Fruit fly (Drosophila melanogaster) whole organism, embryonic: ENCODE measurements around the gene CalpB.

Source experiments
- Ada2b ChIP-seq: fragments of 200-800 bp; sonication (Bioruptor generic); IDR thresholded peaks from 2 replicates; pipeline ENCODE4 v1.3.6; 2022; ENCODE audit warnings: missing biosample characterization, missing genetic modification characterization
- CG10267 ChIP-seq: fragments of 200-800 bp; sonication (Bioruptor generic); optimal IDR thresholded peaks from 2 replicates; lab custom pipeline; 2018; ENCODE audit warnings: missing biosample characterization, mild to moderate bottlenecking, missing genetic modification characterization, moderate library complexity
- CG11504 ChIP-seq: fragments of 200-800 bp; sonication (Bioruptor generic); optimal IDR thresholded peaks from 3 replicates; lab custom pipeline; 2019; ENCODE audit warnings: missing biosample characterization, mild to moderate bottlenecking, missing genetic modification characterization, moderate library complexity
- CG11695 ChIP-seq: fragments of 200-800 bp; sonication (Bioruptor generic); IDR thresholded peaks from 3 replicates; pipeline ENCODE4 v1.3.6; 2022; ENCODE audit warnings: missing biosample characterization, missing genetic modification characterization
- CG12155 ChIP-seq: fragments of 200-800 bp; sonication (Bioruptor generic); optimal IDR thresholded peaks from 3 replicates; lab custom pipeline; 2016; ENCODE audit warnings: missing biosample characterization, missing genetic modification characterization
- CG12299 ChIP-seq: fragments of 200-800 bp; sonication (Bioruptor generic); optimal IDR thresholded peaks from 2 replicates; lab custom pipeline; 2018; ENCODE audit warnings: missing biosample characterization, mild to moderate bottlenecking, missing genetic modification characterization
- CG13894 ChIP-seq: fragments of 200-800 bp; sonication (Bioruptor generic); optimal IDR thresholded peaks from 3 replicates; lab custom pipeline; 2018; ENCODE audit warnings: missing biosample characterization, mild to moderate bottlenecking, missing genetic modification characterization, moderate library complexity
- CG14441 ChIP-seq: fragments of 200-800 bp; sonication (Bioruptor generic); IDR thresholded peaks from 2 replicates; pipeline ENCODE4 v1.3.6; 2022; ENCODE audit warnings: missing biosample characterization, missing genetic modification characterization
- CG1603 ChIP-seq: fragments of 200-800 bp; sonication (Bioruptor generic); optimal IDR thresholded peaks from 2 replicates; lab custom pipeline; 2019; ENCODE audit warnings: missing biosample characterization, mild to moderate bottlenecking, missing genetic modification characterization, moderate library complexity
- CG17361 ChIP-seq: fragments of 200-800 bp; sonication (Bioruptor generic); IDR thresholded peaks from 3 replicates; pipeline ENCODE4 v1.3.6; 2022; ENCODE audit warnings: missing biosample characterization, missing genetic modification characterization
- CG18599 ChIP-seq: fragments of 200-800 bp; sonication (Bioruptor generic); optimal IDR thresholded peaks from 3 replicates; lab custom pipeline; 2017; ENCODE audit warnings: missing biosample characterization, missing genetic modification characterization, mild to moderate bottlenecking, moderate library complexity, missing genetic modification reagents
- CG2199 ChIP-seq: fragments of 200-800 bp; sonication (Bioruptor generic); IDR thresholded peaks from 3 replicates; pipeline ENCODE4 v1.3.6; 2022; ENCODE audit warnings: missing biosample characterization, missing genetic modification characterization
- CG30020 ChIP-seq: fragments of 200-800 bp; optimal IDR thresholded peaks from 2 replicates; lab custom pipeline; 2019; ENCODE audit warnings: missing biosample characterization, mild to moderate bottlenecking, missing genetic modification characterization, moderate library complexity
- CG31441 ChIP-seq: fragments of 200-800 bp; sonication (Bioruptor generic); IDR thresholded peaks from 2 replicates; pipeline ENCODE4 v1.3.6; 2022; ENCODE audit warnings: missing biosample characterization, missing genetic modification characterization
- CG32767 ChIP-seq: fragments of 200-800 bp; sonication (Bioruptor generic); IDR thresholded peaks from 2 replicates; pipeline ENCODE4 v1.3.6; 2022; ENCODE audit warnings: missing biosample characterization, missing genetic modification characterization
- CG3281 ChIP-seq: fragments of 200-800 bp; sonication (Bioruptor generic); optimal IDR thresholded peaks from 3 replicates; lab custom pipeline; 2017; ENCODE audit warnings: missing biosample characterization, mild to moderate bottlenecking, missing genetic modification characterization
- CG34376 ChIP-seq: fragments of 200-800 bp; sonication (Bioruptor generic); optimal IDR thresholded peaks from 2 replicates; lab custom pipeline; 2018; ENCODE audit warnings: missing biosample characterization, mild to moderate bottlenecking, missing genetic modification characterization
- CG42726 ChIP-seq: fragments of 200-800 bp; sonication (Bioruptor generic); IDR thresholded peaks from 2 replicates; pipeline ENCODE4 v1.3.6; 2022; ENCODE audit warnings: missing biosample characterization, missing genetic modification characterization; ENCODE audit not compliant: partially characterized antibody
- CG4360 ChIP-seq: fragments of 200-800 bp; sonication (Bioruptor generic); IDR thresholded peaks from 2 replicates; pipeline ENCODE4 v1.3.6; 2022; ENCODE audit warnings: missing biosample characterization, missing genetic modification characterization
- CG4820 ChIP-seq: fragments of 200-800 bp; sonication (Bioruptor generic); optimal IDR thresholded peaks from 3 replicates; lab custom pipeline; 2016; ENCODE audit warnings: missing biosample characterization, missing genetic modification characterization
- CG5180 ChIP-seq: fragments of 200-800 bp; sonication (Bioruptor generic); optimal IDR thresholded peaks from 3 replicates; lab custom pipeline; 2017; ENCODE audit warnings: missing biosample characterization, missing genetic modification characterization, mild to moderate bottlenecking, moderate library complexity, missing genetic modification reagents
- CG7271 ChIP-seq: fragments of 200-800 bp; sonication (Bioruptor generic); optimal IDR thresholded peaks from 2 replicates; lab custom pipeline; 2018; ENCODE audit warnings: missing biosample characterization, mild to moderate bottlenecking, missing genetic modification characterization, moderate library complexity
- CG8290 ChIP-seq, 3 experiments: fragments of 200-800 bp; sonication (Bioruptor generic); optimal IDR thresholded peaks; 2 replicates each; lab custom pipeline; 2016 to 2019; ENCODE audit warnings: missing biosample characterization in 3 of 3, missing genetic modification characterization in 3 of 3, mild to moderate bottlenecking in 2 of 3, moderate library complexity in 1 of 3
- CG8944 ChIP-seq: fragments of 200-800 bp; sonication (Bioruptor generic); optimal IDR thresholded peaks from 3 replicates; lab custom pipeline; 2016; ENCODE audit warnings: missing biosample characterization, missing genetic modification characterization
- Chrac-16 ChIP-seq: fragments of 200-800 bp; sonication (Bioruptor generic); optimal IDR thresholded peaks from 3 replicates; lab custom pipeline; 2016; ENCODE audit warnings: missing biosample characterization, missing genetic modification characterization
- Ets65A ChIP-seq: fragments of 200-800 bp; sonication (Bioruptor generic); peaks from one replicate; lab custom pipeline; 2016; ENCODE audit warnings: missing biosample characterization, missing genetic modification characterization
- H15 ChIP-seq: fragments of 200-800 bp; sonication (Bioruptor generic); IDR thresholded peaks from 3 replicates; pipeline ENCODE4 v1.3.6; 2022; ENCODE audit warnings: missing biosample characterization, missing genetic modification characterization
- Hr39 ChIP-seq: fragments of >200 bp; optimal IDR thresholded peaks from 2 replicates; lab custom pipeline; 2017
- Kr ChIP-seq: fragments of 200-800 bp; sonication (Bioruptor generic); optimal IDR thresholded peaks from 2 replicates; lab custom pipeline; 2017; ENCODE audit warnings: missing biosample characterization, mild to moderate bottlenecking, missing genetic modification characterization
- Med ChIP-seq: fragments of 200-800 bp; sonication (Bioruptor generic); peaks from one replicate; lab custom pipeline; 2016; ENCODE audit warnings: missing biosample characterization, missing genetic modification characterization, mild to moderate bottlenecking, inconsistent platforms, moderate library complexity
- Ravus ChIP-seq: fragments of 200-800 bp; sonication (Bioruptor generic); IDR thresholded peaks from 2 replicates; pipeline ENCODE4 v1.3.6; 2022; ENCODE audit warnings: missing biosample characterization, missing genetic modification characterization
- Sin3A ChIP-seq: fragments of >200 bp; optimal IDR thresholded peaks from 2 replicates; lab custom pipeline; 2018
- Usf ChIP-seq: fragments of 200-800 bp; sonication (Bioruptor generic); optimal IDR thresholded peaks from 2 replicates; lab custom pipeline; 2017; ENCODE audit warnings: missing genotype, missing biosample characterization, missing genetic modification characterization
- ap ChIP-seq: fragments of 200-800 bp; sonication (Bioruptor generic); IDR thresholded peaks from 2 replicates; pipeline ENCODE4 v1.3.6; 2022; ENCODE audit warnings: missing biosample characterization, missing genetic modification characterization
- bab2 ChIP-seq: fragments of 200-800 bp; sonication (Bioruptor generic); optimal IDR thresholded peaks from 2 replicates; lab custom pipeline; 2016; ENCODE audit warnings: missing biosample characterization, missing genetic modification characterization
- chm ChIP-seq: fragments of 200-800 bp; sonication (Bioruptor generic); IDR thresholded peaks from 2 replicates; pipeline ENCODE4 v1.3.6; 2022; ENCODE audit warnings: missing biosample characterization, missing genetic modification characterization
- crol ChIP-seq: fragments of 200-800 bp; sonication (Bioruptor generic); IDR thresholded peaks from 2 replicates; pipeline ENCODE4 v1.3.6; 2022; ENCODE audit warnings: missing biosample characterization, missing genetic modification characterization
- dpn ChIP-seq, 2 experiments: fragments of 200-800 bp; sonication (Bioruptor generic); optimal IDR thresholded peaks; 3 replicates each; lab custom pipeline; 2016; ENCODE audit warnings: missing biosample characterization in 2 of 2, missing genetic modification characterization in 2 of 2
- fd64A ChIP-seq: fragments of 200-800 bp; sonication (Bioruptor generic); optimal IDR thresholded peaks from 3 replicates; lab custom pipeline; 2018; ENCODE audit warnings: missing biosample characterization, mild to moderate bottlenecking, missing genetic modification characterization
- gem ChIP-seq: fragments of 200-800 bp; sonication (Bioruptor generic); optimal IDR thresholded peaks from 2 replicates; lab custom pipeline; 2019; ENCODE audit warnings: missing biosample characterization, mild to moderate bottlenecking, missing genetic modification characterization, moderate library complexity
- gsb ChIP-seq: fragments of 200-800 bp; sonication (Bioruptor generic); IDR thresholded peaks from 2 replicates; pipeline ENCODE4 v1.3.6; 2022; ENCODE audit warnings: missing biosample characterization, missing genetic modification characterization
- hkb ChIP-seq, 2 experiments: fragments of 200-800 bp in 1 of 2; fragments of >200 bp in 1 of 2; sonication (Bioruptor generic) in 1 of 2; IDR thresholded peaks in 1 of 2; optimal IDR thresholded peaks in 1 of 2; 2 replicates each; pipeline versions ENCODE4 v1.3.6 to Lab custom; 2017 to 2022; ENCODE audit warnings: missing biosample characterization in 1 of 2, missing genetic modification characterization in 1 of 2
- nom ChIP-seq: fragments of 200-800 bp; sonication (Bioruptor generic); optimal IDR thresholded peaks from 2 replicates; lab custom pipeline; 2017; ENCODE audit warnings: missing biosample characterization, missing genetic modification characterization, mild to moderate bottlenecking, moderate library complexity, missing genetic modification reagents
- oc ChIP-seq: fragments of 200-800 bp; sonication (Bioruptor generic); optimal IDR thresholded peaks from 2 replicates; lab custom pipeline; 2018; ENCODE audit warnings: missing biosample characterization, mild to moderate bottlenecking, missing genetic modification characterization, moderate library complexity
- onecut ChIP-seq: fragments of 200-800 bp; sonication (Bioruptor generic); IDR thresholded peaks from 2 replicates; pipeline ENCODE4 v1.3.6; 2022; ENCODE audit warnings: missing biosample characterization, missing genetic modification characterization
- pho ChIP-seq: fragments of 200-800 bp; sonication (Bioruptor generic); optimal IDR thresholded peaks from 2 replicates; lab custom pipeline; 2016; ENCODE audit warnings: missing biosample characterization, missing genetic modification characterization
- sens ChIP-seq: fragments of 200-800 bp; sonication (Bioruptor generic); peaks from one replicate; lab custom pipeline; 2016; ENCODE audit warnings: missing biosample characterization, missing genetic modification characterization
- so ChIP-seq: fragments of 200-800 bp; sonication (Bioruptor generic); IDR thresholded peaks from 3 replicates; pipeline ENCODE4 v1.3.6; 2022; ENCODE audit warnings: missing biosample characterization, missing genetic modification characterization
- zfh2 ChIP-seq: fragments of 200-800 bp; sonication (Bioruptor generic); optimal IDR thresholded peaks from 2 replicates; lab custom pipeline; 2016; ENCODE audit warnings: missing biosample characterization, missing genetic modification characterization

The CalpB gene

DNA sequence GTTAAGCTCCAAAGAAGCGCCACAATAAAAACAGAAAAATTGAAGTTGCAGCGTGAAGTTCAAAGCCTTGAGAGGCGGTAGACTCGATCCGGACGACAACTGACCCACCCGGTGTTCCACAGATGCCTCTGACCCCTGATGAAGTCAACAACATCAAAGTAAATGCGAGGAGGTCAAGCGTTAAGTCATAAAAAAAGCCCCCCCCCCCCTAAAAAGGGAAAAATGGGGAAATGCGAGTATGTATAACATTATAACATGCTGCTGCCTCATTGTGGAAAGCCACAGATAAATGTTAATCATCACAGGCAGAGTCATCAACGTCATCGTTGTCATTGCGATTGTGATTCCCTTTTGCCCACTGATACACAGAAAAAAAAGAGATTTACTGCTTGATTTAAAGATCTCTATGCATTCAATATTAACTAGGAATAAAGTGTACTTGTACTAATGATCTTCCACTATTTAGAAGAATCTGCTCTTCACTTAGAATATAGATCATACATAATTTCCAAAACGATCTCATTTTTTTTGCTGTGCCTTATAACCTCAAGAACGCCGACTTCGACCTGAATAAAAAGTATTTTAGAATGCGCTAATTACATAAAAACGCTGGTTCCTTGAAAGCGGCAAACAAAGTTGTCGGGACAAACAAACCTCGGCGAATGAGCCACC lies 37.4 kb upstream of the CalpB start (continued):
- TF ChIP-seq Chrac-16 (GFP tag; lab: Kevin White, UChicago) (no peak), gem (tag; lab: Kevin White, UChicago) (peak; percentile 12), CG31441 (GFP tag; lab: Robert Waterston, UW) (no peak), chm (no peak), CG14441 (GFP tag; lab: Robert Waterston, UW) (no peak), Usf (GFP tag; lab: Kevin White, UChicago) (no peak), CG12155 (no peak), CG18599 (GFP tag; lab: Kevin White, UChicago) (no peak), CG32767 (GFP tag; lab: Robert Waterston, UW) (no peak), oc (tag; lab: Kevin White, UChicago) (no peak), Med (GFP tag; lab: Kevin White, UChicago) (peak; percentile 36), onecut (GFP tag; lab: Robert Waterston, UW) (no peak), CG5180 (GFP tag; lab: Kevin White, UChicago) (no peak), crol (peak; percentile 52; the same call in 1 of the 2 replicates), ap (GFP tag; lab: Robert Waterston, UW) (no peak), dpn (GFP tag; optimal IDR thresholded peaks at IDR 0.05; lab: Kevin White, UChicago) (no peak), CG17361 (no peak), Ravus (GFP tag; lab: Robert Waterston, UW) (no peak)

DNA sequence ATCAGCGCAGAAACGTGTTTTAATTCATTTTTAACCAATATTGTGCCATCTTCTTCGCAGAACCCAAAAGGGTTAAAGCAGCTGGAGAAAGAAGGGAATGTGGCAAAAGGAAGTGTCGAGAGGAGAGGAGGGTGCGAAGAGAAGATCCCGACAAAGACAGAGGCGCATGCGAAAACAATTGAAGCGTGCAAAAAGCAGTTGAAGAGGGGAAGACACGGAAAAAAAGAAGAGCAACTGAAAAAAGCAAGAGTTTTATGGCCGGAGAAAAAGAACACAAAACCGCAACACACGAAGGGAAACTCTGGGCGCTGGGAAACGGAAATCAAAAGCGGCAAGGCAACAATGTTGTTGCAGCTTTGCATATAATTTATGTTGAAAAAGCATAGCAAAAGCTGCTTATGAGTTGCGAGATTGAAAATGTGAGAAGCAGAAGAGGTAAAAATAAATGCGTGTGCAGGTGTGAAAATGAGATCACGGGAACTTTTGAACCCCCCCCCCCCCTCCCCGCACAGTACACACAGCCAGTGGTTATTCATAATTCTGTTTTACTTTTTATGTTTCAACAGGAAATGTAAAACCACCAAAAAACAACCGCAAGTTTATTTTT lies 35.3 kb upstream of the CalpB start:
- TF ChIP-seq gsb (no peak), CG2199 (GFP tag; lab: Robert Waterston, UW) (0 out of 3 replicates have a peak, but pooled peaks have one; percentile 28), zfh2 (GFP tag; lab: Kevin White, UChicago) (no peak), Med (GFP tag; lab: Kevin White, UChicago) (peak; percentile 20), CG4820 (GFP tag; lab: Kevin White, UChicago) (no peak), Sin3A (no peak), CG13894 (tag; lab: Kevin White, UChicago) (no peak), Ada2b (GFP tag; lab: Robert Waterston, UW) (0 out of 2 replicates have a peak, but pooled peaks have one; percentile 15), CG7271 (tag; lab: Kevin White, UChicago) (no peak), Hr39 (lab: Kevin White, UChicago) (no peak), CG30020 (tag; lab: Kevin White, UChicago) (no peak), so (GFP tag; lab: Robert Waterston, UW) (no peak), hkb (optimal IDR thresholded peaks at IDR 0.05; lab: Kevin White, UChicago) (no peak), hkb (GFP tag; IDR thresholded peaks at IDR 0.05; lab: Robert Waterston, UW) (0 out of 2 replicates have a peak, but pooled peaks have one; percentile 31), Ets65A (GFP tag; lab: Kevin White, UChicago) (peak; percentile 80), CG3281 (GFP tag; lab: Kevin White, UChicago) (no peak), pho (no peak), CG1603 (tag; lab: Kevin White, UChicago) (no peak), CG8944 (GFP tag; lab: Kevin White, UChicago) (no peak), CG8290 (GFP tag; optimal IDR thresholded peaks at IDR 0.05; lab: Kevin White, UChicago) (no peak), CG8290 (tag; optimal IDR thresholded peaks at IDR 0.05; lab: Kevin White, UChicago) (no peak), CG11695 (0 out of 3 replicates have a peak, but pooled peaks have one; percentile 29), bab2 (GFP tag; lab: Kevin White, UChicago) (no peak), oc (tag; lab: Kevin White, UChicago) (peak; percentile 43), sens (GFP tag; lab: Kevin White, UChicago) (peak; percentile 4), CG4360 (GFP tag; lab: Robert Waterston, UW) (no peak), CG11504 (peak; percentile 15), nom (GFP tag; lab: Kevin White, UChicago) (peak; percentile 46), CG10267 (tag; lab: Kevin White, UChicago) (no peak), H15 (GFP tag; lab: Robert Waterston, UW) (no peak), CG12299 (tag; lab: Kevin White, UChicago) (no peak), CG34376 (GFP tag; lab: Kevin White, UChicago) (no peak), CG42726 (0 out of 2 replicates have a peak, but pooled peaks have one; percentile 12), fd64A (GFP tag; lab: Kevin White, UChicago) (no peak), Kr (GFP tag; lab: Kevin White, UChicago) (peak; percentile 47)
